Worm (Caenorhabditis elegans): ENCODE results near the gene srj-1.
A peak's percentile ranks its signal among the peaks of the same experiment; 100 is the strongest.

Gene srj-1

ce11 chrIV:11986407-11986806, 21.2 kb upstream of the srj-1 start:
- no peak for TF ChIP-seq ceh-28 (tag; optimal IDR thresholded peaks at IDR 0.05)
- no peak for TF ChIP-seq nhr-48 (tag; optimal IDR thresholded peaks at IDR 0.05)
- no peak for TF ChIP-seq ceh-44 (GFP tag; IDR thresholded peaks at IDR 0.05)
- no peak for TF ChIP-seq F10B5.3 (tag; optimal IDR thresholded peaks at IDR 0.05)
- peak in 1 of 2 experiments; percentile 84 for TF ChIP-seq unc-62 (GFP tag; optimal IDR thresholded peaks at IDR 0.05 in 1 of 2)
- TF ChIP-seq unc-62 (tag; optimal IDR thresholded peaks at IDR 0.05), result no peak
- no peak for TF ChIP-seq ZK337.2 (GFP tag; IDR thresholded peaks at IDR 0.05)
- no peak for TF ChIP-seq dmd-8 (GFP tag; IDR thresholded peaks at IDR 0.05)
- TF ChIP-seq saeg-2 (GFP tag; IDR thresholded peaks at IDR 0.05), result no peak
- no peak for TF ChIP-seq ces-1 (GFP tag; optimal IDR thresholded peaks at IDR 0.05)
- 0 out of 2 replicates have a peak, but pooled peaks have one; percentile 14 for TF ChIP-seq php-3 (GFP tag; IDR thresholded peaks at IDR 0.05)
- TF ChIP-seq R02D3.7 (tag; optimal IDR thresholded peaks at IDR 0.05), result no peak
- peak; percentile 68 for TF ChIP-seq aha-1 (tag)
- TF ChIP-seq lin-39 (tag; optimal IDR thresholded peaks at IDR 0.05), result no peak
- TF ChIP-seq Y75B8A.6 (GFP tag; IDR thresholded peaks at IDR 0.05), result no peak
- no peak for TF ChIP-seq nhr-237 (tag; optimal IDR thresholded peaks at IDR 0.05)

DNA sequence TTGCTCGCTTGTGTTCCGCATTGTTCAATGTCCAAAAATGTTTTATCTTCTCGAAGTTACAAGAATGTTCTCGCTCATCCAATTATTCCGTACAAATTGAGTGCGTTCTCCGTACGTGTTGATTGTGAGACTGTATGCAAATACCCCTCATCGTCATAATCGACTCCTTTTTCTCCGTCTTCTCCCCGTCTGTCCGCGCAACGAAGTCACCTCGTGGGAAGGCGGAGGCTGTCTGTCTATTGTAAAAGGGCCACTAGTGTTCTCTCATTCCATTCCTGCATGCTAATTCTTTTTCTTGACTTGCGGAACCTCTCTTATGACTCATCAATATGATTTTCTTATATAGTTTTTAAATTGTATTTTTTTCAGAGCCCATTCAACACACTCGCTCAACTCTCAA, 4.9 kb upstream of the srj-1 start, which contains the start of gene ZK829.9:
ZK829.9 (plus strand) TSS at position 364 of the 400 bp plus-strand sequence.
- no peak for TF ChIP-seq daf-8 (GFP tag; IDR thresholded peaks at IDR 0.05)
- TF ChIP-seq mdt-29 (GFP tag; IDR thresholded peaks at IDR 0.05), result no peak
- no peak for TF ChIP-seq attf-4 (tag; optimal IDR thresholded peaks at IDR 0.05)
- TF ChIP-seq nhr-102 (tag; optimal IDR thresholded peaks at IDR 0.05), result no peak
- no peak for TF ChIP-seq lin-38 (GFP tag; IDR thresholded peaks at IDR 0.05)
- TF ChIP-seq ztf-7 (tag; optimal IDR thresholded peaks at IDR 0.05), result no peak
- no peak for TF ChIP-seq nhr-11 (tag; optimal IDR thresholded peaks at IDR 0.05)
- TF ChIP-seq ceh-82 (tag; optimal IDR thresholded peaks at IDR 0.05), result no peak
- no peak for TF ChIP-seq Y5F2A.4 (GFP tag; optimal IDR thresholded peaks at IDR 0.05)
- TF ChIP-seq pha-4 (GFP tag; IDR thresholded peaks at IDR 0.05), result no peak
- TF ChIP-seq pha-4 (tag; optimal IDR thresholded peaks at IDR 0.05), result no peak
- no peak for TF ChIP-seq F49E8.2 (tag; optimal IDR thresholded peaks at IDR 0.05; ENCODE audit: borderline replicate concordance)
- TF ChIP-seq ZK546.5 (tag; optimal IDR thresholded peaks at IDR 0.05), result no peak
- TF ChIP-seq nhr-25 (tag; optimal IDR thresholded peaks at IDR 0.05; ENCODE audit: borderline replicate concordance, insufficient read depth), result no peak
- TF ChIP-seq R02D3.7 (tag; optimal IDR thresholded peaks at IDR 0.05), result no peak
- no peak for TF ChIP-seq madf-9 (GFP tag; conservative IDR thresholded peaks at IDR 0.05)
- TF ChIP-seq dmd-8 (GFP tag; IDR thresholded peaks at IDR 0.05), result no peak
- TF ChIP-seq lin-29 (GFP tag; IDR thresholded peaks at IDR 0.05), result no peak
- no peak for TF ChIP-seq zag-1 (tag; optimal IDR thresholded peaks at IDR 0.05)

DNA sequence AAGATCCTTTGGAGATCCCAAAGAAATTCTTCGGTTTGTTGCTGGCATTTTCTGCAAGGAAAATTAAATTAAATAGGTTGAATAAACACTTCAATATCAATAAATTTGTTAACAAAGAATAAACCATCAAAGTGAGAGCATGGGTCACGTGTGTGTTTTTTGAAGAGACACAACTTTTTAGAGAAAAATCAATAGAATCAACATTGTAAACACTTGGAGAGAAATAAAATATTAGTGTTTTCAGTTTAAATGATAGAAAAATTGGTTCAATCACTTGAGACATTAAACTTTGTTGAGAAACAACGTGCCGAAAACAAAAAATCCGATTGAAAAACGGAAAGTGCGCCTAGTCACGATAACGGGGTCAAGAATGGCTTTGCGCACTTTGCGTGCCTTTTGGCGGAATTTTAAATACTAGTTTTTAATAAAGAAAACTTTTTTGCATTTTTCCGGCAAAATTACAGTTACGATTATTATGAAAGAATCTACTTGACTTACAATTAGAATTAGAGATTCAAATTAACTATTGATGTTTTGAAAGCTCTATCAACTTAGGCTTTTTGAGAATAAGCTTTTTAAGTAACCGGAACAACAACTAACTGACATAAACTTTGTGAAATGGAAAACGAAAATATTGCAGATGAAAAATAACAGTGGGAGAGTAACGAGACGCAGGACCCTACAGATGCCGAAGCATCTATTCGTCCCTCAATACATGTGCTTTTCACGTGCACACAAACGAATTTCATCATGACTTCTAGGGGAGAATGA, 3.6 kb downstream of the srj-1 start, which contains the start of gene ZK829.7:
ZK829.7 (minus strand) TSS at position 51 of the 771 bp plus-strand sequence.
- TF ChIP-seq hif-1 (tag; optimal IDR thresholded peaks at IDR 0.05) (peak; percentile 3 to 80), T26A8.4 (GFP tag; IDR thresholded peaks at IDR 0.05) (peak; percentile 52; the same call in 1 of the 2 replicates), ceh-32 (tag; optimal IDR thresholded peaks at IDR 0.05; ENCODE audit: poor library complexity) (peak; percentile 11), dmd-6 (GFP tag; IDR thresholded peaks at IDR 0.05) (peak; percentile 33), hlh-30 (tag; optimal IDR thresholded peaks at IDR 0.05; ENCODE audit: insufficient read depth) (peak; percentile 55), lsy-2 (tag; optimal IDR thresholded peaks at IDR 0.05) (peak in 1 of 2 experiments; percentile 86), T20F7.1 (GFP tag; optimal IDR thresholded peaks at IDR 0.05) (peak; percentile 55), nhr-28 (tag; optimal IDR thresholded peaks at IDR 0.05) (peak; percentile 57), F10B5.3 (tag; optimal IDR thresholded peaks at IDR 0.05) (peak; percentile 12), unc-62 (GFP tag; optimal IDR thresholded peaks at IDR 0.05 in 1 of 2) (peak in 1 of 2 experiments; percentile 96), unc-62 (tag; optimal IDR thresholded peaks at IDR 0.05) (no peak), nhr-77 (tag; optimal IDR thresholded peaks at IDR 0.05) (peak; percentile 13), lin-39 (tag; optimal IDR thresholded peaks at IDR 0.05) (no peak), rbr-2 (tag; optimal IDR thresholded peaks at IDR 0.05) (peak; percentile 71), jun-1 (tag; optimal IDR thresholded peaks at IDR 0.05) (peak; percentile 44), F37D6.2 (tag; optimal IDR thresholded peaks at IDR 0.05) (peak; percentile 43), vab-7 (GFP tag; IDR thresholded peaks at IDR 0.05) (no peak), Y5F2A.4 (GFP tag; optimal IDR thresholded peaks at IDR 0.05) (no peak), daf-16 (GFP tag; optimal IDR thresholded peaks at IDR 0.05) (peak in 1 of 2 experiments; percentile 62), daf-16 (tag; optimal IDR thresholded peaks at IDR 0.05) (no peak), aha-1 (tag) (peak; percentile 42)
